Fruit fly (Drosophila melanogaster) whole organism, embryonic: ENCODE results near the gene Gclm.

ENCODE experiments used
- ATbp ChIP-seq: fragments of 200-800 bp; sonication (Bioruptor generic); optimal IDR thresholded peaks from 2 replicates; lab custom pipeline; 2017; ENCODE audit warnings: missing biosample characterization, mild to moderate bottlenecking, missing genetic modification characterization, missing genetic modification reagents
- Adf1 ChIP-seq: fragments of 200-800 bp; sonication (Bioruptor generic); IDR thresholded peaks from 2 replicates; pipeline ENCODE4 v1.3.6; 2022; ENCODE audit warnings: missing biosample characterization, missing genetic modification characterization
- CG10366 ChIP-seq: fragments of 200-800 bp; sonication (Bioruptor generic); IDR thresholded peaks from 2 replicates; pipeline ENCODE4 v1.3.6; 2022; ENCODE audit warnings: missing biosample characterization, missing genetic modification characterization
- CG10654 ChIP-seq: fragments of 200-800 bp; sonication (Bioruptor generic); optimal IDR thresholded peaks from 2 replicates; lab custom pipeline; 2016; ENCODE audit warnings: missing biosample characterization, missing genetic modification characterization
- CG11093 ChIP-seq: fragments of 200-800 bp; sonication (Bioruptor generic); IDR thresholded peaks from 3 replicates; pipeline ENCODE4 v1.3.6; 2022; ENCODE audit warnings: missing biosample characterization, missing genetic modification characterization
- CG12155 ChIP-seq: fragments of 200-800 bp; sonication (Bioruptor generic); optimal IDR thresholded peaks from 3 replicates; lab custom pipeline; 2016; ENCODE audit warnings: missing biosample characterization, missing genetic modification characterization
- CG12236 ChIP-seq: fragments of 200-800 bp; sonication (Bioruptor generic); optimal IDR thresholded peaks from 2 replicates; lab custom pipeline; 2016; ENCODE audit warnings: missing biosample characterization, missing genetic modification characterization
- CG12659 ChIP-seq: fragments of 200-800 bp; sonication (Bioruptor generic); optimal IDR thresholded peaks from 3 replicates; lab custom pipeline; 2017; ENCODE audit warnings: mild to moderate bottlenecking, missing biosample characterization, missing genetic modification reagents, missing genetic modification characterization
- CG13624 ChIP-seq: fragments of 200-800 bp; sonication (Bioruptor generic); optimal IDR thresholded peaks from 2 replicates; lab custom pipeline; 2016; ENCODE audit warnings: missing biosample characterization, missing genetic modification characterization
- CG1529 ChIP-seq: fragments of 200-800 bp; sonication (Bioruptor generic); optimal IDR thresholded peaks from 3 replicates; lab custom pipeline; 2018; ENCODE audit warnings: missing biosample characterization, missing genetic modification characterization
- CG1603 ChIP-seq: fragments of 200-800 bp; sonication (Bioruptor generic); optimal IDR thresholded peaks from 2 replicates; lab custom pipeline; 2019; ENCODE audit warnings: missing biosample characterization, mild to moderate bottlenecking, missing genetic modification characterization, moderate library complexity
- CG2116 ChIP-seq: fragments of 200-800 bp; sonication (Bioruptor generic); optimal IDR thresholded peaks from 3 replicates; lab custom pipeline; 2018; ENCODE audit warnings: missing biosample characterization, mild to moderate bottlenecking, missing genetic modification characterization
- CG2889 ChIP-seq: fragments of 200-800 bp; sonication (Bioruptor generic); IDR thresholded peaks from 3 replicates; pipeline ENCODE4 v1.3.6; 2022; ENCODE audit warnings: missing biosample characterization, missing genetic modification characterization
- CG3163 ChIP-seq: fragments of 200-800 bp; sonication (Bioruptor generic); optimal IDR thresholded peaks from 3 replicates; lab custom pipeline; 2016; ENCODE audit warnings: missing biosample characterization, missing genetic modification characterization
- CG32767 ChIP-seq: fragments of 200-800 bp; sonication (Bioruptor generic); IDR thresholded peaks from 2 replicates; pipeline ENCODE4 v1.3.6; 2022; ENCODE audit warnings: missing biosample characterization, missing genetic modification characterization
- CG34422 ChIP-seq: fragments of 200-800 bp; sonication (Bioruptor generic); IDR thresholded peaks from 3 replicates; pipeline ENCODE4 v1.3.6; 2022; ENCODE audit warnings: missing biosample characterization, missing genetic modification characterization
- CG3847 ChIP-seq: fragments of 200-800 bp; sonication (Bioruptor generic); IDR thresholded peaks from 2 replicates; pipeline ENCODE4 v1.3.6; 2022; ENCODE audit warnings: missing biosample characterization, missing genetic modification characterization
- CG4854 ChIP-seq: fragments of 200-800 bp; sonication (Bioruptor generic); optimal IDR thresholded peaks from 2 replicates; lab custom pipeline; 2016; ENCODE audit warnings: missing biosample characterization, missing genetic modification characterization, inconsistent platforms
- CG6272 ChIP-seq: fragments of 200-800 bp; sonication (Bioruptor generic); IDR thresholded peaks from 2 replicates; pipeline ENCODE4 v1.3.6; 2022; ENCODE audit warnings: missing biosample characterization, missing genetic modification characterization
- CG8290 ChIP-seq, 3 experiments: fragments of 200-800 bp; sonication (Bioruptor generic); optimal IDR thresholded peaks; 2 replicates each; lab custom pipeline; 2016 to 2019; ENCODE audit warnings: missing biosample characterization in 3 of 3, missing genetic modification characterization in 3 of 3, mild to moderate bottlenecking in 2 of 3, moderate library complexity in 1 of 3
- H15 ChIP-seq: fragments of 200-800 bp; sonication (Bioruptor generic); IDR thresholded peaks from 3 replicates; pipeline ENCODE4 v1.3.6; 2022; ENCODE audit warnings: missing biosample characterization, missing genetic modification characterization
- Hey ChIP-seq: fragments of 200-800 bp; sonication (Bioruptor generic); optimal IDR thresholded peaks from 3 replicates; lab custom pipeline; 2018; ENCODE audit warnings: missing biosample characterization, mild to moderate bottlenecking, missing genetic modification characterization
- Hmr ChIP-seq: fragments of 200-800 bp; sonication (Bioruptor generic); optimal IDR thresholded peaks from 3 replicates; lab custom pipeline; 2017; ENCODE audit warnings: mild to moderate bottlenecking, missing biosample characterization, missing genetic modification reagents, missing genetic modification characterization
- Lim3 ChIP-seq: fragments of 200-800 bp; sonication (Bioruptor generic); IDR thresholded peaks from 2 replicates; pipeline ENCODE4 v1.3.6; 2022; ENCODE audit warnings: missing biosample characterization, missing genetic modification characterization
- Meics ChIP-seq: fragments of 200-800 bp; sonication (Bioruptor generic); optimal IDR thresholded peaks from 2 replicates; lab custom pipeline; 2017; ENCODE audit warnings: missing biosample characterization, mild to moderate bottlenecking, missing genetic modification characterization
- Mrtf ChIP-seq: fragments of 200-800 bp; sonication (Bioruptor generic); IDR thresholded peaks from 3 replicates; pipeline ENCODE4 v1.3.6; 2022; ENCODE audit warnings: missing biosample characterization, missing genetic modification characterization
- Nf-YA ChIP-seq: fragments of 200-800 bp; sonication (Bioruptor generic); IDR thresholded peaks from 2 replicates; pipeline ENCODE4 v1.3.6; 2022; ENCODE audit warnings: missing biosample characterization, missing genetic modification characterization
- Opbp ChIP-seq: fragments of 200-800 bp; sonication (Bioruptor generic); IDR thresholded peaks from 3 replicates; pipeline ENCODE4 v1.3.6; 2022; ENCODE audit warnings: missing biosample characterization, missing genetic modification characterization; ENCODE audit not compliant: partially characterized antibody
- PHDP ChIP-seq: fragments of 200-800 bp; sonication (Bioruptor generic); optimal IDR thresholded peaks from 3 replicates; lab custom pipeline; 2018; ENCODE audit warnings: missing biosample characterization, mild to moderate bottlenecking, missing genetic modification characterization, moderate library complexity
- Sox100B ChIP-seq: fragments of 200-800 bp; sonication (Bioruptor generic); optimal IDR thresholded peaks from 3 replicates; lab custom pipeline; 2018; ENCODE audit warnings: missing biosample characterization, mild to moderate bottlenecking, missing genetic modification characterization
- Spps ChIP-seq: fragments of 200-800 bp; sonication (Bioruptor generic); optimal IDR thresholded peaks from 2 replicates; lab custom pipeline; 2018; ENCODE audit warnings: missing biosample characterization, mild to moderate bottlenecking, missing genetic modification characterization
- Sry-δ ChIP-seq: fragments of 200-800 bp; sonication (Bioruptor generic); optimal IDR thresholded peaks from 2 replicates; lab custom pipeline; 2016; ENCODE audit warnings: missing biosample characterization, missing genetic modification characterization
- amos ChIP-seq: fragments of 200-800 bp; sonication (Bioruptor generic); IDR thresholded peaks from 2 replicates; pipeline ENCODE4 v1.3.6; 2022; ENCODE audit warnings: missing biosample characterization, missing genetic modification characterization; ENCODE audit not compliant: partially characterized antibody
- btn ChIP-seq: fragments of 200-800 bp; sonication (Bioruptor generic); optimal IDR thresholded peaks from 2 replicates; lab custom pipeline; 2016; ENCODE audit warnings: missing biosample characterization, missing genetic modification characterization
- crol ChIP-seq: fragments of 200-800 bp; sonication (Bioruptor generic); IDR thresholded peaks from 2 replicates; pipeline ENCODE4 v1.3.6; 2022; ENCODE audit warnings: missing biosample characterization, missing genetic modification characterization
- dysf ChIP-seq: fragments of 200-800 bp; sonication (Bioruptor generic); IDR thresholded peaks from 3 replicates; pipeline ENCODE4 v1.3.6; 2022; ENCODE audit warnings: missing biosample characterization, missing genetic modification characterization
- en ChIP-seq: fragments of 200-800 bp; sonication (Bioruptor generic); optimal IDR thresholded peaks from 2 replicates; lab custom pipeline; 2016; ENCODE audit warnings: missing biosample characterization, missing genetic modification characterization
- esg ChIP-seq: fragments of 200-800 bp; sonication (Bioruptor generic); conservative IDR thresholded peaks from 2 replicates; pipeline ENCODE4 v1.3.6; 2022; ENCODE audit warnings: missing biosample characterization, missing genetic modification characterization
- jumu ChIP-seq: fragments of 200-800 bp; sonication (Bioruptor generic); optimal IDR thresholded peaks from 3 replicates; lab custom pipeline; 2016; ENCODE audit warnings: missing biosample characterization, missing genetic modification characterization
- knrl ChIP-seq: fragments of 200-800 bp; sonication (Bioruptor generic); IDR thresholded peaks from 3 replicates; pipeline ENCODE4 v1.3.6; 2022; ENCODE audit warnings: missing biosample characterization, missing genetic modification characterization; ENCODE audit not compliant: partially characterized antibody
- nerfin-1 ChIP-seq: fragments of 200-800 bp; sonication (Bioruptor generic); optimal IDR thresholded peaks from 3 replicates; lab custom pipeline; 2019; ENCODE audit warnings: missing biosample characterization, mild to moderate bottlenecking, missing genetic modification characterization, moderate library complexity
- pb ChIP-seq: fragments of 200-800 bp; sonication (Bioruptor generic); optimal IDR thresholded peaks from 3 replicates; lab custom pipeline; 2016; ENCODE audit warnings: missing biosample characterization, missing genetic modification characterization
- pzg ChIP-seq: fragments of 200-800 bp; sonication (Bioruptor generic); optimal IDR thresholded peaks from 3 replicates; lab custom pipeline; 2018; ENCODE audit warnings: missing biosample characterization, mild to moderate bottlenecking, missing genetic modification characterization, moderate library complexity
- ro ChIP-seq: fragments of 200-800 bp; sonication (Bioruptor generic); IDR thresholded peaks from 2 replicates; pipeline ENCODE4 v1.3.6; 2022; ENCODE audit warnings: missing biosample characterization, missing genetic modification characterization
- salm ChIP-seq: fragments of 200-800 bp; sonication (Bioruptor generic); optimal IDR thresholded peaks from 2 replicates; lab custom pipeline; 2018; ENCODE audit warnings: missing biosample characterization, mild to moderate bottlenecking, missing genetic modification characterization
- shn ChIP-seq: fragments of 200-800 bp; sonication (Bioruptor generic); optimal IDR thresholded peaks from 3 replicates; lab custom pipeline; 2016; ENCODE audit warnings: missing biosample characterization, missing genetic modification characterization
- sob ChIP-seq: fragments of 200-800 bp; sonication (Bioruptor generic); IDR thresholded peaks from 2 replicates; pipeline ENCODE4 v1.3.6; 2022; ENCODE audit warnings: missing biosample characterization, missing genetic modification characterization
- tx ChIP-seq: fragments of 200-800 bp; sonication (Bioruptor generic); optimal IDR thresholded peaks from 2 replicates; lab custom pipeline; 2016; ENCODE audit warnings: missing biosample characterization, missing genetic modification characterization
- zen ChIP-seq: fragments of 200-800 bp; sonication (Bioruptor generic); optimal IDR thresholded peaks from 3 replicates; lab custom pipeline; 2018; ENCODE audit warnings: missing biosample characterization, mild to moderate bottlenecking, missing genetic modification characterization, moderate library complexity

Gene Gclm

dm6 chr3R:22667284-22667958 is 18.9 kb downstream of the Gclm start (continued):
- TF ChIP-seq ro (GFP tag; lab: Robert Waterston, UW) (peak; percentile 41; the same call in 1 of the 2 replicates), knrl (GFP tag; lab: Robert Waterston, UW) (no peak), Adf1 (GFP tag; lab: Robert Waterston, UW) (no peak), amos (GFP tag; lab: Robert Waterston, UW) (no peak), H15 (GFP tag; lab: Robert Waterston, UW) (peak; percentile 69; the same call in 2 of the 3 replicates), Sry-δ (GFP tag; lab: Kevin White, UChicago) (peak; percentile 19), en (GFP tag; lab: Kevin White, UChicago) (no peak), shn (GFP tag; lab: Kevin White, UChicago) (peak; percentile 65), CG1529 (GFP tag; lab: Kevin White, UChicago) (peak; percentile 79), CG8290 (GFP tag; optimal IDR thresholded peaks at IDR 0.05; lab: Kevin White, UChicago) (peak; percentile 78), CG8290 (tag; optimal IDR thresholded peaks at IDR 0.05; lab: Kevin White, UChicago) (no peak), esg (GFP tag; lab: Robert Waterston, UW) (peak; percentile 69), CG34422 (GFP tag; lab: Robert Waterston, UW) (peak; percentile 76), Opbp (GFP tag; lab: Robert Waterston, UW) (no peak), CG12659 (GFP tag; lab: Kevin White, UChicago) (peak; percentile 62), Nf-YA (peak; percentile 64), CG6272 (0 out of 2 replicates have a peak, but pooled peaks have one; percentile 45), Sox100B (GFP tag; lab: Kevin White, UChicago) (peak; percentile 94), salm (tag; lab: Kevin White, UChicago) (peak; percentile 58), PHDP (tag; lab: Kevin White, UChicago) (peak; percentile 73), nerfin-1 (tag; lab: Kevin White, UChicago) (peak; percentile 93), CG13624 (peak; percentile 55), CG3163 (peak; percentile 22), CG2889 (GFP tag; lab: Robert Waterston, UW) (peak; percentile 40; the same call in 1 of the 3 replicates), CG1603 (peak; percentile 15), CG10654 (peak; percentile 83), CG11093 (GFP tag; lab: Robert Waterston, UW) (peak; percentile 74; the same call in 1 of the 3 replicates), tx (GFP tag; lab: Kevin White, UChicago) (peak; percentile 42), Spps (tag; lab: Kevin White, UChicago) (peak; percentile 79), zen (peak; percentile 89), Meics (GFP tag; lab: Kevin White, UChicago) (peak; percentile 67), CG12236 (GFP tag; lab: Kevin White, UChicago) (peak; percentile 38), dysf (GFP tag; lab: Robert Waterston, UW) (peak; percentile 74), CG2116 (GFP tag; lab: Kevin White, UChicago) (peak; percentile 45), crol (GFP tag; lab: Robert Waterston, UW) (peak; percentile 47; the same call in 1 of the 2 replicates), CG3847 (GFP tag; lab: Robert Waterston, UW) (peak; percentile 24; the same call in 1 of the 2 replicates), CG32767 (GFP tag; lab: Robert Waterston, UW) (peak; percentile 80), Hey (tag; lab: Kevin White, UChicago) (no peak), CG4854 (no peak), sob (GFP tag; lab: Robert Waterston, UW) (peak; percentile 64), Hmr (GFP tag; lab: Kevin White, UChicago) (peak; percentile 11), pzg (GFP tag; lab: Kevin White, UChicago) (no peak), Lim3 (GFP tag; lab: Robert Waterston, UW) (no peak), CG12155 (GFP tag; lab: Kevin White, UChicago) (peak; percentile 61), CG10366 (GFP tag; lab: Robert Waterston, UW) (peak; percentile 78), Mrtf (GFP tag; lab: Robert Waterston, UW) (peak; percentile 36; the same call in 1 of the 3 replicates), pb (GFP tag; lab: Kevin White, UChicago) (peak; percentile 30), ATbp (peak; percentile 77), btn (GFP tag; lab: Kevin White, UChicago) (no peak), jumu (GFP tag; lab: Kevin White, UChicago) (peak; percentile 21)
